Fruit fly (Drosophila melanogaster) whole organism, wandering third instar larva: ENCODE results near the gene CG1724.

Experiments
- N ChIP-seq: fragments of >200 bp; optimal IDR thresholded peaks from 2 replicates; lab custom pipeline; 2018; ENCODE audit warnings: missing biosample characterization, missing external identifiers, missing genetic modification characterization
- OdsH ChIP-seq: fragments of 200-800 bp; sonication (Bioruptor generic); optimal IDR thresholded peaks from 2 replicates; lab custom pipeline; 2016; ENCODE audit warnings: missing biosample characterization, mild to moderate bottlenecking, missing genetic modification characterization
- h ChIP-seq: fragments of 200-800 bp; sonication (Bioruptor generic); optimal IDR thresholded peaks from 3 replicates; lab custom pipeline; 2016; ENCODE audit warnings: missing biosample characterization, mild to moderate bottlenecking, missing genetic modification characterization
- usp ChIP-seq: fragments of >200 bp; optimal IDR thresholded peaks from 2 replicates; lab custom pipeline; 2017; ENCODE audit warnings: missing biosample characterization, missing genetic modification characterization

DNA sequence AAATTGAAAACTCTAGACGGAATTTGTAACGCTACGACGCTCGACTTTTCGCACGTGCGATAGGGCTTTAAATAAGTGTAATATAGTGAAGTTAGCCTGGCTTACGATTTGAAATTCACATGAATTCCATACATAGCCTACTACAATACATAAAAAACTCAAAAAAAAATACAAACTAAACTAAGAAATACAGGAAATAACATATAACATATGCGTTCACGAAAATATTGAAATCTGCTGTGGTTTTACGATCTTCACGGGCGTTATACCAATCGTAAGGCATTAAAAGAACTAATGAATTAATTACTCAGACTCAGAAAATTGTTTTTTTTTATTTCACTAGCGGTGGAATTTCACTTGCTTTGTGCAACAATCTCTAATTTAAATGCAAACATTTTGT, at the start of gene CG1724:
- TF ChIP-seq usp (no peak), h (GFP tag; lab: Kevin White, UChicago) (no peak), N (GFP tag; lab: Kevin White, UChicago) (no peak), OdsH (GFP tag; lab: Kevin White, UChicago) (no peak)
